Worm (Caenorhabditis elegans) whole organism, L1 larva: ENCODE results near the gene Y48B6A.1.

Experiments used
- lsy-2 ChIP-seq, 2 experiments: fragments of 150-350 bp; optimal IDR thresholded peaks; 2 replicates each; lab custom pipeline; 2014; ENCODE audit warnings: missing biosample characterization in 2 of 2, missing genetic modification characterization in 2 of 2
- nhr-12 ChIP-seq: sonication (generic microtip); optimal IDR thresholded peaks from 2 replicates; lab custom pipeline; 2017; ENCODE audit warnings: missing biosample characterization, missing genetic modification characterization
- snu-23 ChIP-seq: sonication (generic microtip); optimal IDR thresholded peaks from 2 replicates; lab custom pipeline; 2016; ENCODE audit warnings: missing genetic modification characterization, missing compliant biosample characterization
- sox-4 ChIP-seq: sonication (generic microtip); optimal IDR thresholded peaks from 2 replicates; lab custom pipeline; 2016; ENCODE audit warnings: missing genetic modification characterization, missing compliant biosample characterization
- sup-37 ChIP-seq: fragments of 200-800 bp; sonication (Bioruptor generic); optimal IDR thresholded peaks from 2 replicates; lab custom pipeline; 2018; ENCODE audit warnings: mild to moderate bottlenecking, missing genetic modification characterization, missing compliant biosample characterization

- TF ChIP-seq nhr-12 = no peak
- TF ChIP-seq sox-4 (tag; lab: Kevin White, UChicago) = no peak
- no peak for TF ChIP-seq sup-37 (GFP tag; lab: Kevin White, UChicago)
- TF ChIP-seq lsy-2 (tag; optimal IDR thresholded peaks at IDR 0.05; lab: Kevin White, UChicago) = no peak
- no peak for TF ChIP-seq snu-23 (GFP tag; lab: Kevin White, UChicago)
Measured at ce11 chrII:14197499-14198096, 43.4 kb upstream of the Y48B6A.1 start, which contains the start of gene ace-4.
